Fruit fly (Drosophila melanogaster) whole organism, embryonic: ENCODE data around the gene Cpr65Az.
A peak's percentile ranks its signal among the peaks of the same experiment; 100 is the strongest.

Experiments used
- Atf-2 ChIP-seq: fragments of 200-800 bp; sonication (Bioruptor generic); optimal IDR thresholded peaks from 2 replicates; lab custom pipeline; 2016; ENCODE audit warnings: missing biosample characterization, missing genetic modification characterization
- BtbVII ChIP-seq: fragments of 200-800 bp; sonication (Bioruptor generic); optimal IDR thresholded peaks from 3 replicates; lab custom pipeline; 2017; ENCODE audit warnings: missing biosample characterization, mild to moderate bottlenecking, missing genetic modification characterization
- CG10147 ChIP-seq: fragments of 200-800 bp; sonication (Bioruptor generic); optimal IDR thresholded peaks from 2 replicates; lab custom pipeline; 2019; ENCODE audit warnings: missing biosample characterization, mild to moderate bottlenecking, missing genetic modification characterization, moderate library complexity
- CG10543 ChIP-seq: fragments of 200-800 bp; sonication (Bioruptor generic); optimal IDR thresholded peaks from 3 replicates; lab custom pipeline; 2017; ENCODE audit warnings: missing biosample characterization, mild to moderate bottlenecking, missing genetic modification characterization, moderate library complexity
- CG12104 ChIP-seq: fragments of 200-800 bp; sonication (Bioruptor generic); optimal IDR thresholded peaks from 3 replicates; lab custom pipeline; 2016; ENCODE audit warnings: missing biosample characterization, missing genetic modification characterization
- CG13287 ChIP-seq: fragments of 200-800 bp; sonication (Bioruptor generic); IDR thresholded peaks from 2 replicates; pipeline ENCODE4 v1.3.6; 2022; ENCODE audit warnings: missing biosample characterization, missing genetic modification characterization; ENCODE audit not compliant: partially characterized antibody
- CG15011 ChIP-seq: fragments of 200-800 bp; sonication (Bioruptor generic); optimal IDR thresholded peaks from 3 replicates; lab custom pipeline; 2018; ENCODE audit warnings: missing biosample characterization, mild to moderate bottlenecking, missing genetic modification characterization
- CG16813 ChIP-seq: fragments of 200-800 bp; sonication (Bioruptor generic); IDR thresholded peaks from 3 replicates; pipeline ENCODE4 v1.3.6; 2022; ENCODE audit warnings: missing biosample characterization, missing genetic modification characterization; ENCODE audit not compliant: partially characterized antibody
- CG17385 ChIP-seq: fragments of 200-800 bp; sonication (Bioruptor generic); optimal IDR thresholded peaks from 3 replicates; lab custom pipeline; 2018; ENCODE audit warnings: missing biosample characterization, mild to moderate bottlenecking, missing genetic modification characterization
- CG1832 ChIP-seq: fragments of 200-800 bp; sonication (Bioruptor generic); optimal IDR thresholded peaks from 2 replicates; lab custom pipeline; 2017; ENCODE audit warnings: missing biosample characterization, mild to moderate bottlenecking, missing genetic modification characterization, inconsistent platforms
- CG18619 ChIP-seq: fragments of 200-800 bp; sonication (Bioruptor generic); optimal IDR thresholded peaks from 3 replicates; lab custom pipeline; 2017; ENCODE audit warnings: missing biosample characterization, mild to moderate bottlenecking, missing genetic modification characterization
- CG30020 ChIP-seq: fragments of 200-800 bp; optimal IDR thresholded peaks from 2 replicates; lab custom pipeline; 2019; ENCODE audit warnings: missing biosample characterization, mild to moderate bottlenecking, missing genetic modification characterization, moderate library complexity
- CG3065 ChIP-seq: fragments of 200-800 bp; sonication (Bioruptor generic); optimal IDR thresholded peaks from 2 replicates; lab custom pipeline; 2016; ENCODE audit warnings: missing biosample characterization, missing genetic modification characterization
- CG3163 ChIP-seq: fragments of 200-800 bp; sonication (Bioruptor generic); optimal IDR thresholded peaks from 3 replicates; lab custom pipeline; 2016; ENCODE audit warnings: missing biosample characterization, missing genetic modification characterization
- CG34422 ChIP-seq: fragments of 200-800 bp; sonication (Bioruptor generic); IDR thresholded peaks from 3 replicates; pipeline ENCODE4 v1.3.6; 2022; ENCODE audit warnings: missing biosample characterization, missing genetic modification characterization
- CG4707 ChIP-seq: fragments of 200-800 bp; sonication (Bioruptor generic); optimal IDR thresholded peaks from 2 replicates; lab custom pipeline; 2018; ENCODE audit warnings: missing biosample characterization, mild to moderate bottlenecking, missing genetic modification characterization, moderate library complexity
- CG7987 ChIP-seq: fragments of 200-800 bp; sonication (Bioruptor generic); optimal IDR thresholded peaks from 2 replicates; lab custom pipeline; 2018; ENCODE audit warnings: missing biosample characterization, mild to moderate bottlenecking, missing genetic modification characterization, moderate library complexity
- CG8281 ChIP-seq: fragments of 200-800 bp; sonication (Bioruptor generic); optimal IDR thresholded peaks from 2 replicates; lab custom pipeline; 2018; ENCODE audit warnings: missing biosample characterization, mild to moderate bottlenecking, missing genetic modification characterization, moderate library complexity
- CG8290 ChIP-seq, 3 experiments: fragments of 200-800 bp; sonication (Bioruptor generic); optimal IDR thresholded peaks; 2 replicates each; lab custom pipeline; 2016 to 2019; ENCODE audit warnings: missing biosample characterization in 3 of 3, missing genetic modification characterization in 3 of 3, mild to moderate bottlenecking in 2 of 3, moderate library complexity in 1 of 3
- CG8765 ChIP-seq: fragments of 200-800 bp; sonication (Bioruptor generic); IDR thresholded peaks from 2 replicates; pipeline ENCODE4 v1.3.6; 2022; ENCODE audit warnings: missing biosample characterization, missing genetic modification characterization
- CHES-1-like ChIP-seq: fragments of 200-800 bp; sonication (Bioruptor generic); optimal IDR thresholded peaks from 2 replicates; lab custom pipeline; 2016; ENCODE audit warnings: missing biosample characterization, missing genetic modification characterization
- D19A ChIP-seq: fragments of 200-800 bp; optimal IDR thresholded peaks from 3 replicates; lab custom pipeline; 2019; ENCODE audit warnings: missing biosample characterization, mild to moderate bottlenecking, missing genetic modification characterization, moderate library complexity
- H15 ChIP-seq: fragments of 200-800 bp; sonication (Bioruptor generic); IDR thresholded peaks from 3 replicates; pipeline ENCODE4 v1.3.6; 2022; ENCODE audit warnings: missing biosample characterization, missing genetic modification characterization
- HmgD ChIP-seq: fragments of 200-800 bp; sonication (Bioruptor generic); optimal IDR thresholded peaks from 3 replicates; lab custom pipeline; 2016; ENCODE audit warnings: missing biosample characterization, missing genetic modification characterization
- Hsf ChIP-seq: fragments of 200-800 bp; sonication (Bioruptor generic); optimal IDR thresholded peaks from 3 replicates; lab custom pipeline; 2016; ENCODE audit warnings: missing biosample characterization, missing genetic modification characterization
- MESR4 ChIP-seq: fragments of 200-800 bp; sonication (Bioruptor generic); optimal IDR thresholded peaks from 2 replicates; lab custom pipeline; 2018; ENCODE audit warnings: missing biosample characterization, mild to moderate bottlenecking, missing genetic modification characterization, moderate library complexity
- NC2β ChIP-seq: fragments of 200-800 bp; sonication (Bioruptor generic); optimal IDR thresholded peaks from 2 replicates; lab custom pipeline; 2016; ENCODE audit warnings: missing biosample characterization, missing genetic modification characterization
- Rfx ChIP-seq: fragments of 200-800 bp; sonication (Bioruptor generic); IDR thresholded peaks from 2 replicates; pipeline ENCODE4 v1.3.6; 2022; ENCODE audit warnings: missing biosample characterization, missing genetic modification characterization
- Scr ChIP-seq: fragments of 200-800 bp; sonication (Bioruptor generic); IDR thresholded peaks from 2 replicates; pipeline ENCODE4 v1.3.6; 2022; ENCODE audit warnings: missing biosample characterization, missing genetic modification characterization; ENCODE audit not compliant: partially characterized antibody
- Sin3A ChIP-seq: fragments of >200 bp; optimal IDR thresholded peaks from 2 replicates; lab custom pipeline; 2018
- YL-1 ChIP-seq: fragments of 200-800 bp; sonication (Bioruptor generic); optimal IDR thresholded peaks from 3 replicates; lab custom pipeline; 2017; ENCODE audit warnings: missing biosample characterization, mild to moderate bottlenecking, missing genetic modification characterization
- chm ChIP-seq: fragments of 200-800 bp; sonication (Bioruptor generic); IDR thresholded peaks from 2 replicates; pipeline ENCODE4 v1.3.6; 2022; ENCODE audit warnings: missing biosample characterization, missing genetic modification characterization
- gro ChIP-seq: fragments of 200-800 bp; sonication (Bioruptor generic); optimal IDR thresholded peaks from 2 replicates; lab custom pipeline; 2016; ENCODE audit warnings: missing biosample characterization, missing genetic modification characterization
- gt ChIP-seq: fragments of 200-800 bp; sonication (Bioruptor generic); IDR thresholded peaks from 2 replicates; pipeline ENCODE4 v1.3.6; 2022; ENCODE audit warnings: missing biosample characterization, missing genetic modification characterization
- inv ChIP-seq: fragments of 200-800 bp; sonication (Bioruptor generic); IDR thresholded peaks from 2 replicates; pipeline ENCODE4 v1.3.6; 2022; ENCODE audit warnings: missing biosample characterization, missing genetic modification characterization; ENCODE audit not compliant: partially characterized antibody
- lmd ChIP-seq: fragments of 200-800 bp; sonication (Bioruptor generic); IDR thresholded peaks from 2 replicates; pipeline ENCODE4 v1.3.6; 2022; ENCODE audit warnings: missing biosample characterization, missing genetic modification characterization
- mirr ChIP-seq: fragments of 200-800 bp; sonication (Bioruptor generic); optimal IDR thresholded peaks from 3 replicates; lab custom pipeline; 2018; ENCODE audit warnings: missing biosample characterization, mild to moderate bottlenecking, missing genetic modification characterization
- otp ChIP-seq: fragments of 200-800 bp; sonication (Bioruptor generic); IDR thresholded peaks from 3 replicates; pipeline ENCODE4, ENCODE4 v1.3.6; 2022; ENCODE audit warnings: missing biosample characterization, missing genetic modification characterization
- pita ChIP-seq: fragments of 200-800 bp; sonication (Bioruptor generic); optimal IDR thresholded peaks from 2 replicates; lab custom pipeline; 2017; ENCODE audit warnings: missing biosample characterization, mild to moderate bottlenecking, missing genetic modification characterization
- prd ChIP-seq, 3 experiments: fragments of >200 bp in 2 of 3; fragments of 200-800 bp in 1 of 3; sonication (Bioruptor generic) in 1 of 3; optimal IDR thresholded peaks in 2 of 3; IDR thresholded peaks in 1 of 3; 2 replicates in 2 of 3; 3 replicates in 1 of 3; pipeline versions ENCODE4 v1.3.6 to Lab custom; 2017 to 2022; ENCODE audit warnings: missing biosample characterization in 1 of 3, missing genetic modification characterization in 1 of 3
- pros ChIP-seq: fragments of 200-800 bp; sonication (Bioruptor generic); optimal IDR thresholded peaks from 3 replicates; lab custom pipeline; 2019; ENCODE audit warnings: missing biosample characterization, mild to moderate bottlenecking, missing genetic modification characterization, moderate library complexity
- seq ChIP-seq: fragments of 200-800 bp; sonication (Bioruptor generic); IDR thresholded peaks from 2 replicates; pipeline ENCODE4 v1.3.6; 2022; ENCODE audit warnings: missing biosample characterization, missing genetic modification characterization
- sim ChIP-seq: fragments of 200-800 bp; sonication (Bioruptor generic); IDR thresholded peaks from 2 replicates; pipeline ENCODE4 v1.3.6; 2022; ENCODE audit warnings: missing biosample characterization, missing genetic modification characterization
- sug ChIP-seq: fragments of 200-800 bp; optimal IDR thresholded peaks from 2 replicates; lab custom pipeline; 2019; ENCODE audit warnings: missing biosample characterization, mild to moderate bottlenecking, missing genetic modification characterization, moderate library complexity
- tna ChIP-seq: fragments of 200-800 bp; sonication (Bioruptor generic); IDR thresholded peaks from 2 replicates; pipeline ENCODE4 v1.3.6; 2022; ENCODE audit warnings: missing biosample characterization, missing genetic modification characterization; ENCODE audit not compliant: partially characterized antibody
- trem ChIP-seq: fragments of 200-800 bp; optimal IDR thresholded peaks from 3 replicates; lab custom pipeline; 2019; ENCODE audit warnings: missing biosample characterization, mild to moderate bottlenecking, missing genetic modification characterization, moderate library complexity

Gene Cpr65Az

DNA sequence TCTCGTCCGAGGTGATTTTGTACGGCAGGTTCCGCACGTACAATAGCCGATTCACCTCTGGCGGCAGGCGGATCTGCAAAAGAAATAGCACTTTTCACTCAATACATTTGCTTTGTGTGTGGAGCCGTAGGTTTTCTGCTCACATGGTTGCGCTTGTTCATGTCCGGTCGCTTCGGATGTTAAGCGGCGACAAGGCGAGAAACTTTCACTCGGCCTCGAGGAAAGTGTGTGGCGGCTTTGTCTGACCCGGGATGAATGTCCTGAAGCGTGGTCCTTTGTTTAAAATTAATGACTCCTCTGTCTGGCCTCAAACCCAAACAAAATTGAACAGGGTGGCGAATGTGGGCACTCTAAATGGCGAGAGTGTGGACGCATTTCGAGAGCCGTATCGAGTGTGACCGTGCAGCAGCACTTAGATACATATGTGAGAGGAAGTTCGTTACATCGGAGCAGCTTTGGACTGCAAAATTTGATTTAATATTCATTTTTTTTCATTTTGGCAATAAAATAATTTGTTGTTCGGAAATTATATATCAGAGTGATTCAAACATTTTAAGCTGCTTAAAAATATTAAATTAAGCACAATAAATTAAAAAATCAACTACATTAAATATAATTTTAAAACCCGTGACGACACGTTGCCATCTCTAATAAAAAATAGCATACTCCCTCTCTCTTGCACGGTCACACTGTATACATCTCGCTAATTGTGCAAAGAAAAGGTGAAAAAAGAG is 32.4 kb downstream of the Cpr65Az start, which contains the start of the genes Sf3b6 and Tnpo (continued):
- peak; percentile 61 for TF ChIP-seq CG13287 (GFP tag; lab: Robert Waterston, UW)
- TF ChIP-seq CG8765 (GFP tag; lab: Robert Waterston, UW): peak; percentile 76
- peak; percentile 58 for TF ChIP-seq NC2β (GFP tag; lab: Kevin White, UChicago)
- TF ChIP-seq Scr: peak; percentile 74
- peak; percentile 45 for TF ChIP-seq CG3065 (GFP tag; lab: Kevin White, UChicago)
- TF ChIP-seq pros (GFP tag; lab: Kevin White, UChicago): no peak
- peak; percentile 55 for TF ChIP-seq Atf-2 (GFP tag; lab: Kevin White, UChicago)
- TF ChIP-seq sim (GFP tag; lab: Robert Waterston, UW): peak; percentile 38; the same call in 1 of the 2 replicates
- peak; percentile 85 for TF ChIP-seq lmd (GFP tag; lab: Robert Waterston, UW)
- TF ChIP-seq CG7987 (GFP tag; lab: Kevin White, UChicago): peak; percentile 2
- no peak for TF ChIP-seq CG8281 (tag; lab: Kevin White, UChicago)
- peak; percentile 77 for TF ChIP-seq seq (GFP tag; lab: Robert Waterston, UW)
- TF ChIP-seq chm: peak; percentile 56; the same call in 1 of the 2 replicates
- no peak for TF ChIP-seq gro (GFP tag; lab: Kevin White, UChicago)
- no peak for TF ChIP-seq CG1832 (GFP tag; lab: Kevin White, UChicago)
- no peak for TF ChIP-seq BtbVII (GFP tag; lab: Kevin White, UChicago)
- TF ChIP-seq Rfx (GFP tag; lab: Robert Waterston, UW): peak; percentile 88
- no peak for TF ChIP-seq prd (optimal IDR thresholded peaks at IDR 0.05; lab: Kevin White, UChicago)
- TF ChIP-seq prd (GFP tag; IDR thresholded peaks at IDR 0.05; lab: Robert Waterston, UW): peak; percentile 94
- TF ChIP-seq D19A (tag; lab: Kevin White, UChicago): no peak

DNA sequence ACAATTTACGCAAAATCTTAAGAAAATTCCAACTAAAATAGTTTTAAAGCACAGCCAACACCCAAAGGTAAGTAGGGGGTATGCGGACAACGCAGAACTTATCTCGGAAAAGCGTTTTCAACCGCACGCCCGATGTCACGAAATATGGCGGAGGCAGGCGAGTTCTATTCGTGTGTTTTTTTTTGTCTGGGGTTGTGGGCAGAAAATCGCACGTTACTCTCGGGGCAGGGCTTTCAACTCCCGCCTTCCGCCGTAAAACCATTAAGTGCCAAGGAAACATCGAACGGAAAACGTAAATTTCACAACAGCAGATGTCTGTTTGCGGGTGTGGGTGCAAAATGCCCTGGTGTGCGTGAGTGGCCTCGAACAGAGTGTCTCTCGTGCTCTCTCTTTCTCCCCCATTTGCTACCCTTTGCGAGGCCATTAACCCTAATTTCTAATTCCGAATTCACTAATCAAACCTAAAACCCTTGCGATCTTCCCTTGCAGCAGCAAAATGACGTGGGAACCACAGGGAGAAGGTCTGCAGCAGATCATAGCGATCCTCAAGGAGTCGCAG is 33.0 kb downstream of the Cpr65Az start:
- TF ChIP-seq CHES-1-like: no peak
- TF ChIP-seq CG8290 (GFP tag; optimal IDR thresholded peaks at IDR 0.05; lab: Kevin White, UChicago): no peak
- no peak for TF ChIP-seq CG8290 (tag; optimal IDR thresholded peaks at IDR 0.05; lab: Kevin White, UChicago)
- no peak for TF ChIP-seq CG30020
- TF ChIP-seq tna (GFP tag; lab: Robert Waterston, UW): no peak
- peak; percentile 24 for TF ChIP-seq YL-1 (GFP tag; lab: Kevin White, UChicago)
- 0 out of 2 replicates have a peak, but pooled peaks have one; percentile 4 for TF ChIP-seq inv (GFP tag; lab: Robert Waterston, UW)
- no peak for TF ChIP-seq Hsf (GFP tag; lab: Kevin White, UChicago)
- TF ChIP-seq trem (tag; lab: Kevin White, UChicago): no peak
- no peak for TF ChIP-seq CG17385 (GFP tag; lab: Kevin White, UChicago)
- no peak for TF ChIP-seq CG10147 (GFP tag; lab: Kevin White, UChicago)
- no peak for TF ChIP-seq CG10543 (GFP tag; lab: Kevin White, UChicago)
- TF ChIP-seq gt (GFP tag; lab: Robert Waterston, UW): no peak
- no peak for TF ChIP-seq CG12104 (GFP tag; lab: Kevin White, UChicago)
- no peak for TF ChIP-seq HmgD (GFP tag; lab: Kevin White, UChicago)
- no peak for TF ChIP-seq CG15011 (GFP tag; lab: Kevin White, UChicago)
- TF ChIP-seq MESR4: peak; percentile 73
- no peak for TF ChIP-seq sug (tag; lab: Kevin White, UChicago)
- TF ChIP-seq CG18619 (GFP tag; lab: Kevin White, UChicago): no peak
- TF ChIP-seq H15 (GFP tag; lab: Robert Waterston, UW): no peak
- TF ChIP-seq CG4707: no peak
- no peak for TF ChIP-seq pita (GFP tag; lab: Kevin White, UChicago)
- peak; percentile 17; the same call in 1 of the 3 replicates for TF ChIP-seq CG34422 (GFP tag; lab: Robert Waterston, UW)
- no peak for TF ChIP-seq CG3163
- TF ChIP-seq CG16813 (GFP tag; lab: Robert Waterston, UW): no peak
- TF ChIP-seq mirr (GFP tag; lab: Kevin White, UChicago): no peak
- no peak for TF ChIP-seq otp (GFP tag; lab: Robert Waterston, UW)
- TF ChIP-seq Scr: 0 out of 2 replicates have a peak, but pooled peaks have one; percentile 44
- TF ChIP-seq seq (GFP tag; lab: Robert Waterston, UW): no peak
- TF ChIP-seq Sin3A: peak; percentile 51
- TF ChIP-seq CG1832 (GFP tag; lab: Kevin White, UChicago): peak; percentile 56
